Worm (Caenorhabditis elegans) whole organism, L2 larva: ENCODE results near the gene hgrs-1.

Experiments
- F13H6.1 ChIP-seq: sonication (generic microtip); optimal IDR thresholded peaks from 2 replicates; lab custom pipeline; 2016; ENCODE audit warnings: missing genetic modification characterization, missing compliant biosample characterization
- R02D3.7 ChIP-seq: fragments of 150-350 bp; optimal IDR thresholded peaks from 2 replicates; lab custom pipeline; 2014; ENCODE audit warnings: missing biosample characterization, missing genetic modification characterization
- ZK546.5 ChIP-seq: sonication (generic microtip); optimal IDR thresholded peaks from 2 replicates; lab custom pipeline; 2017; ENCODE audit warnings: missing biosample characterization, missing genetic modification characterization
- ama-1 ChIP-seq: fragments of 150-350 bp; optimal IDR thresholded peaks from 2 replicates; lab custom pipeline; 2018; ENCODE audit warnings: inconsistent platforms
- blmp-1 ChIP-seq: sonication (generic microtip); optimal IDR thresholded peaks from 2 replicates; lab custom pipeline; 2017; ENCODE audit warnings: missing genetic modification characterization, mild to moderate bottlenecking, missing compliant biosample characterization, antibody characterized with exemption, moderate library complexity; ENCODE audit not compliant: insufficient read depth
- ceh-16 ChIP-seq: fragments of 150-350 bp; optimal IDR thresholded peaks from 2 replicates; lab custom pipeline; 2014; ENCODE audit warnings: missing biosample characterization, missing genetic modification characterization
- ceh-82 ChIP-seq: fragments of 150-350 bp; optimal IDR thresholded peaks from 2 replicates; lab custom pipeline; 2014; ENCODE audit warnings: missing biosample characterization, missing genetic modification characterization
- crh-2 ChIP-seq: sonication (generic microtip); optimal IDR thresholded peaks from 2 replicates; lab custom pipeline; 2017; ENCODE audit warnings: missing biosample characterization, missing genetic modification characterization
- dmd-4 ChIP-seq: sonication (generic microtip); optimal IDR thresholded peaks from 2 replicates; lab custom pipeline; 2017; ENCODE audit warnings: missing biosample characterization, missing genetic modification characterization
- egl-27 ChIP-seq: sonication (generic microtip); optimal IDR thresholded peaks from 3 replicates; lab custom pipeline; 2017; ENCODE audit warnings: missing biosample characterization, missing genetic modification reagents, missing genetic modification characterization
- fos-1 ChIP-seq: fragments of 150-350 bp; optimal IDR thresholded peaks from 2 replicates; lab custom pipeline; 2014; ENCODE audit warnings: missing biosample characterization, missing genetic modification characterization
- lin-11 ChIP-seq: fragments of 150-350 bp; sonication (generic microtip); optimal IDR thresholded peaks from 2 replicates; lab custom pipeline; 2014; ENCODE audit warnings: missing biosample characterization, missing genetic modification characterization, inconsistent platforms, mixed read lengths
- lin-39 ChIP-seq: fragments of 150-350 bp; optimal IDR thresholded peaks from 2 replicates; lab custom pipeline; 2014; ENCODE audit warnings: missing biosample characterization, missing genetic modification reagents, missing genetic modification characterization
- lsy-2 ChIP-seq, 2 experiments: fragments of 150-350 bp in 1 of 2; sonication (generic microtip) in 1 of 2; optimal IDR thresholded peaks; 2 replicates each; lab custom pipeline; 2014 to 2017; ENCODE audit warnings: missing biosample characterization in 2 of 2, missing genetic modification characterization in 2 of 2
- mab-5 ChIP-seq: fragments of 150-350 bp; optimal IDR thresholded peaks from 2 replicates; lab custom pipeline; 2014; ENCODE audit warnings: missing biosample characterization, missing genetic modification characterization
- mbf-1 ChIP-seq: sonication (generic microtip); optimal IDR thresholded peaks from 2 replicates; lab custom pipeline; 2017; ENCODE audit warnings: missing biosample characterization, missing genetic modification characterization
- mdl-1 ChIP-seq, 2 experiments: fragments of 150-350 bp in 1 of 2; sonication (generic microtip) in 1 of 2; optimal IDR thresholded peaks; 2 replicates each; lab custom pipeline; 2017; ENCODE audit warnings: missing biosample characterization in 2 of 2, missing genetic modification characterization in 2 of 2
- nhr-10 ChIP-seq: sonication (generic microtip); optimal IDR thresholded peaks from 2 replicates; lab custom pipeline; 2017; ENCODE audit warnings: missing biosample characterization, missing genetic modification characterization
- nhr-11 ChIP-seq: fragments of 150-350 bp; optimal IDR thresholded peaks from 2 replicates; lab custom pipeline; 2014; ENCODE audit warnings: missing biosample characterization, missing genetic modification characterization
- nhr-12 ChIP-seq: fragments of 150-350 bp; optimal IDR thresholded peaks from 2 replicates; lab custom pipeline; 2014; ENCODE audit warnings: missing biosample characterization, missing genetic modification characterization
- nhr-129 ChIP-seq: fragments of 150-350 bp; optimal IDR thresholded peaks from 2 replicates; lab custom pipeline; 2014; ENCODE audit warnings: missing biosample characterization, missing genetic modification characterization
- nhr-21 ChIP-seq: fragments of 150-350 bp; optimal IDR thresholded peaks from 2 replicates; lab custom pipeline; 2014; ENCODE audit warnings: missing biosample characterization, missing genetic modification characterization
- nhr-25 ChIP-seq: fragments of 150-350 bp; sonication (generic microtip); optimal IDR thresholded peaks from 3 replicates; lab custom pipeline; 2014; ENCODE audit warnings: missing biosample characterization, missing genetic modification characterization
- nhr-6 ChIP-seq: fragments of 150-350 bp; optimal IDR thresholded peaks from 2 replicates; lab custom pipeline; 2014; ENCODE audit warnings: missing biosample characterization, missing genetic modification characterization
- peb-1 ChIP-seq: fragments of 150-350 bp; optimal IDR thresholded peaks from 2 replicates; lab custom pipeline; 2014; ENCODE audit warnings: missing biosample characterization, missing genetic modification characterization
- skn-1 ChIP-seq: sonication (generic microtip); optimal IDR thresholded peaks from 2 replicates; lab custom pipeline; 2017; ENCODE audit warnings: missing biosample characterization, missing genetic modification characterization
- sma-9 ChIP-seq, 2 experiments: fragments of 150-350 bp in 1 of 2; sonication (generic microtip) in 1 of 2; optimal IDR thresholded peaks; 2 replicates each; lab custom pipeline; 2014 to 2016; ENCODE audit warnings: missing genetic modification characterization in 2 of 2, mild to moderate bottlenecking in 1 of 2, missing biosample characterization in 1 of 2, missing compliant biosample characterization in 1 of 2, missing genetic modification reagents in 1 of 2, moderate library complexity in 1 of 2
- snpc-4 ChIP-seq: fragments of 150-350 bp; optimal IDR thresholded peaks from 2 replicates; lab custom pipeline; 2014; ENCODE audit warnings: missing biosample characterization, missing genetic modification characterization
- unc-55 ChIP-seq: fragments of 150-350 bp; sonication (generic microtip); optimal IDR thresholded peaks from 3 replicates; lab custom pipeline; 2014; ENCODE audit warnings: missing biosample characterization, missing genetic modification reagents, missing genetic modification characterization
- unc-62 ChIP-seq: fragments of 150-350 bp; optimal IDR thresholded peaks from 2 replicates; lab custom pipeline; 2014; ENCODE audit warnings: missing biosample characterization, missing genetic modification reagents, missing genetic modification characterization
- zag-1 ChIP-seq: fragments of 150-350 bp; optimal IDR thresholded peaks from 2 replicates; lab custom pipeline; 2014; ENCODE audit warnings: missing biosample characterization, missing genetic modification characterization
- ztf-1 ChIP-seq: fragments of 200-800 bp; sonication (Bioruptor generic); conservative IDR thresholded peaks from 2 replicates; pipeline ENCODE4 v1.3.6; 2022; ENCODE audit warnings: missing genetic modification characterization, missing compliant biosample characterization
- ztf-11 ChIP-seq: sonication (generic microtip); optimal IDR thresholded peaks from 2 replicates; lab custom pipeline; 2017; ENCODE audit warnings: missing biosample characterization, missing genetic modification characterization
- ztf-4 ChIP-seq: fragments of 150-350 bp; optimal IDR thresholded peaks from 2 replicates; lab custom pipeline; 2014; ENCODE audit warnings: missing biosample characterization, missing genetic modification characterization

The hgrs-1 gene

DNA sequence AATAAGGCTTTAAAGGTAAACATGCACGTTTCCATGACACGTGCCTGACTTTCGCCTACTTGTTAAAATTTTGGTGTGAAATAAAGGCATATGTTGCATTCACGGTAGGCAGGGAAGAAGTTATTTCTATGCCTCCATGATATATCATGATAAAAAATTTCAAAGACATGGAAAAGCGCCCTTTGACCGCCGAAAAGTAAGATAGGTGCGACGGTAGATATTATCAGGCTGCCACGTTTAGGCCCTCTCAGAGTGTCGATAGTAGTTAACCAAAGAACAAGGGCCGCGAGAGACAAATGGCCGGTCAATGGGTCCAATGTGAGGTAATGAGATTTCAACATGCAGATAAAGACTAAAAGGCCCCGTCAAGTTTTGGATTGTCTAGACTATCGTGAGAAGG, 37.3 kb upstream of the hgrs-1 start:
- peak; percentile 51 for TF ChIP-seq sma-9 (GFP tag; optimal IDR thresholded peaks at IDR 0.05; lab: Kevin White, UChicago)
- no peak for TF ChIP-seq sma-9 (tag; optimal IDR thresholded peaks at IDR 0.05; lab: Kevin White, UChicago)
- TF ChIP-seq ceh-16 (tag; lab: Kevin White, UChicago) = peak; percentile 9
- TF ChIP-seq nhr-12 (tag; lab: Kevin White, UChicago) = no peak

ce11 chrIV:8241312-8241833, 35.5 kb upstream of the hgrs-1 start:
- TF ChIP-seq lsy-2 (tag; optimal IDR thresholded peaks at IDR 0.05; lab: Kevin White, UChicago) = no peak
- peak; percentile 3 for TF ChIP-seq fos-1 (tag; lab: Kevin White, UChicago)

DNA sequence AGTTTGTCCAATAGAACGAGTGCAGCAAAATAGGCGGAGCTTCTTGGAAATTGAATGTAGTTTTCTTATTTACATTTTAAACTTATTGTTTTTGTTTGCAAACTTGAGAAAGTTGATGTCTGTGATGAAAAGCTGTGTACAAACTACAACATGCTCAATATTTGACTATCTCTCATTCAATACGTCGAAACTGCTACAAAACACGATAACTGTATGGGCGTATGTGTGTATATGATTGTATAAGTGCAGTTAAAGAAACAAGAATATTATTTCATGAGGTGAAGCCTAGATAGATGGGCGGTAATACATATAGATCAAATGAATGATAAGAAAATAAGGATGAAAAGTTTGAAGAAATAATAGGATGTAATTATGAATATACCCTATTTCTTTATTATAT, 33.7 kb upstream of the hgrs-1 start:
- TF ChIP-seq fos-1 (tag; lab: Kevin White, UChicago) (no peak), skn-1 (tag; lab: Kevin White, UChicago) (no peak), R02D3.7 (no peak), peb-1 (tag; lab: Kevin White, UChicago) (no peak), crh-2 (tag; lab: Kevin White, UChicago) (no peak), ztf-11 (tag; lab: Kevin White, UChicago) (no peak), ZK546.5 (no peak), zag-1 (tag; lab: Kevin White, UChicago) (no peak)

DNA sequence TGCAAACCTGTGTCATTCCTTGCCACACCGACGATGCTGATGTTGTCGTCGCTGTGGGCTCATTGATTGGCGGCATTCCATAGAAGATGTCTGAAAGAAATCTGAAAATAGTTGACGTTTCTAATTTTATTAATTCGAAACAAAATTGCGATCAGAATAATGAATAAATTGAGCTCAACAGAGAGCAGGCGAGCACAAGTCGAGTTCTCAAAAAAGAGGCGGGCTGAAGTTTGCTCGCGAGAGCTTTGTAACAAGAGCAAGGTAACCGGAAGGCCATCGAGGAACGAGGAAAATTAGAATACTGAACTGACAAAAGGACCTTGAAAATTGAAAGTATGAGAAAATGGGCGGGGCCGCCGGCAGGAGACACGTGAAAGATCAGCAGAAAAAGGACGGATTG, 30.7 kb upstream of the hgrs-1 start, which contains the start of gene nhr-66:
Gene nhr-66 (minus strand): TSS at position 101 of the 400 bp plus-strand sequence.
- TF ChIP-seq sma-9 (GFP tag; optimal IDR thresholded peaks at IDR 0.05; lab: Kevin White, UChicago) (no peak), sma-9 (tag; optimal IDR thresholded peaks at IDR 0.05; lab: Kevin White, UChicago) (no peak), ama-1 (lab: Kevin White, UChicago) (no peak), nhr-129 (tag; lab: Kevin White, UChicago) (no peak), mbf-1 (no peak)
- TF ChIP-seq, all 48 proteins: peak for 0

DNA sequence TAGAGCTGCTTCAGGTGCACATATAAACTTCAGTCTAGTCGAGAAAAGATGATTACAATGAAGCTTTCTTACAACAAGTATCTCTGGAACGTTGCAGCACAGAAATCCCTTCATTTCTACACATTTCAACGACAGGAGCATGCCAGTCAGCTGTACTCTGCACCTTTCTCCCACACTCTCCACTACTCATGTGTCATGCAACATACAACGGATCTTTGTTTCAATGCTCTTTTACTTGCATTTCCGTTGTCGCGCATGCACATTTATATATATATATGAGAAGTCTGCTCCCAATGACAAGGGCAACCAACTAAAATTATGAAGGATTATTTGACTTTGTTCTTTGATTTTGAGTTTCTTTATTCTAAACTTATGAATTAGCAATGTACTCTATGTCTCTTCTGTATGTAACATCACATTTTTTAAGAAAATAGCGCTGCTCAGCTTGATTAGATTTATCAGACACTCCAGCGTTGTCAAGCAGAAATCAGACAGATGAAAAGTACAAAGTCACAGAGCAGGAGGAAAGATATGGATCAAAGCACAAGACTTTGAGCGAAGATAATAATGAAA, 29.4 kb upstream of the hgrs-1 start:
- TF ChIP-seq nhr-6 (tag; lab: Kevin White, UChicago) (no peak), sma-9 (GFP tag; optimal IDR thresholded peaks at IDR 0.05; lab: Kevin White, UChicago) (peak; percentile 16), sma-9 (tag; optimal IDR thresholded peaks at IDR 0.05; lab: Kevin White, UChicago) (no peak), nhr-12 (tag; lab: Kevin White, UChicago) (no peak), ztf-4 (tag; lab: Kevin White, UChicago) (no peak), lin-11 (tag; lab: Kevin White, UChicago) (no peak), blmp-1 (tag; lab: Kevin White, UChicago) (no peak), mdl-1 (tag; optimal IDR thresholded peaks at IDR 0.05; lab: Kevin White, UChicago) (no peak), F13H6.1 (tag; lab: Kevin White, UChicago) (no peak), ceh-82 (tag; lab: Kevin White, UChicago) (no peak), lsy-2 (tag; optimal IDR thresholded peaks at IDR 0.05; lab: Kevin White, UChicago) (peak in 1 of 2 experiments; percentile 11)

- TF ChIP-seq nhr-25 (tag; lab: Kevin White, UChicago) = no peak
- peak; percentile 14 for TF ChIP-seq sma-9 (GFP tag; optimal IDR thresholded peaks at IDR 0.05; lab: Kevin White, UChicago)
- TF ChIP-seq sma-9 (tag; optimal IDR thresholded peaks at IDR 0.05; lab: Kevin White, UChicago) = no peak
- TF ChIP-seq skn-1 (tag; lab: Kevin White, UChicago) = no peak
- no peak for TF ChIP-seq ztf-4 (tag; lab: Kevin White, UChicago)
- no peak for TF ChIP-seq unc-55
- no peak for TF ChIP-seq snpc-4 (tag; lab: Kevin White, UChicago)
- TF ChIP-seq dmd-4 = no peak
- no peak for TF ChIP-seq nhr-21
- no peak for TF ChIP-seq nhr-12 (tag; lab: Kevin White, UChicago)
- TF ChIP-seq R02D3.7 = no peak
- TF ChIP-seq crh-2 (tag; lab: Kevin White, UChicago) = peak; percentile 44
- no peak for TF ChIP-seq lin-39
- no peak for TF ChIP-seq mab-5 (tag; lab: Kevin White, UChicago)
- TF ChIP-seq nhr-6 (tag; lab: Kevin White, UChicago) = no peak
- TF ChIP-seq nhr-11 (tag; lab: Kevin White, UChicago) = no peak
- TF ChIP-seq nhr-10 (tag; lab: Kevin White, UChicago) = no peak
- TF ChIP-seq ceh-82 (tag; lab: Kevin White, UChicago) = no peak
- TF ChIP-seq unc-62 (GFP tag; lab: Kevin White, UChicago) = no peak
- no peak for TF ChIP-seq ztf-1 (GFP tag; lab: Robert Waterston, UW)
- peak; percentile 57 for TF ChIP-seq fos-1 (tag; lab: Kevin White, UChicago)
- TF ChIP-seq nhr-129 (tag; lab: Kevin White, UChicago) = peak; percentile 20
- TF ChIP-seq egl-27 = peak; percentile 6
Measured at ce11 chrIV:8234088-8234496, 28.2 kb upstream of the hgrs-1 start.
